Worm (Caenorhabditis elegans): ENCODE results near the gene C24A8.5.

DNA sequence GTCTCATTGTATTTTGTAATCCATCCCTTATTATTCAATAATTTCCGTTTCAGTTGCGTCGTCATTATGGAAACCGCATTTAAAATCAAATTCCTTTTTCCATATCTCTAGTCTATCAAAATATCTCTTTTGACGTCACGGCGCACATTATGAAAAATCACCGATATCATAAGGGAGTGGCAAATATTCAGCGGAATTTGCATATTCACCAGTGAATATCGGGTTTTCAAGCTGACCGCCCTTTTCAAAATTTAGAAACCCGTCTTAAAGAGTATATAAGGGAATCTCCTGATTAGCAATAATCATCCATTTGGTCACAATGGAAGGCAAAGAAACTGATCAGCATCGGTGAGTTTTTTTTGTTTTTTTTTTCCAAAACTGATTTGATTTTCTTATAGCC, 24.6 kb upstream of the C24A8.5 start, which contains the start of gene col-165:
- TF ChIP-seq snpc-4 (tag; optimal IDR thresholded peaks at IDR 0.05) = no peak
- TF ChIP-seq elt-3 (tag; optimal IDR thresholded peaks at IDR 0.05) = no peak
- TF ChIP-seq mep-1 (tag; optimal IDR thresholded peaks at IDR 0.05) = no peak
- no peak for TF ChIP-seq mls-2 (tag; optimal IDR thresholded peaks at IDR 0.05)
- TF ChIP-seq pha-4 (tag; optimal IDR thresholded peaks at IDR 0.05) = no peak
- TF ChIP-seq hlh-1 (tag; optimal IDR thresholded peaks at IDR 0.05) = no peak
- TF ChIP-seq unc-39 (tag; optimal IDR thresholded peaks at IDR 0.05) = no peak
- no peak for TF ChIP-seq ztf-11 (tag; optimal IDR thresholded peaks at IDR 0.05)
- no peak for TF ChIP-seq sem-2 (GFP tag; optimal IDR thresholded peaks at IDR 0.05)
- no peak for TF ChIP-seq sptf-1 (tag; optimal IDR thresholded peaks at IDR 0.05)
- TF ChIP-seq nhr-76 (tag; optimal IDR thresholded peaks at IDR 0.05) = no peak

Data from whole organism, mixed stage, embryonic.